Worm (Caenorhabditis elegans): Measurements from ENCODE around the gene M88.3.

DNA sequence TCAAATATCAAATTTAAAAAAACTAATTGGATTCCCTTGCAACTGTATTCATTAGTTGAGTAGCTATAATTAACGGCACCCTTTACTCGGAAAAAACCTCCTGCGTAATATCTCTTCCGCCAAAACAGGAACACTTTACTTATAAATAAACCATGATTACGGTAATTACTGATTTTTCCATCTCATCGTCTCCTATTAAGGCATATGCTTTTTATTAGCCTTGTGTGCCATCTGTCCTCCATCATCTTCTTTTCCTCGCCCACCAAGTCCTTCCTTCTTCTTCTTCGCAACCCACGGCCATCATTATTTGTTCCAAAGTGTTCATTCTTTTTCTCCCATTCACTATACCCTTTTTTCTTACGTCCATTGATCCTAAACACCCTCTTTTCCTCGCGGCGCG, 25.4 kb downstream of the M88.3 start:
- TF ChIP-seq nhr-237 (tag; optimal IDR thresholded peaks at IDR 0.05) (no peak), nhr-11 (tag; optimal IDR thresholded peaks at IDR 0.05) (no peak), pha-4 (GFP tag; IDR thresholded peaks at IDR 0.05) (no peak), pha-4 (tag; optimal IDR thresholded peaks at IDR 0.05) (no peak), tag-97 (GFP tag; IDR thresholded peaks at IDR 0.05) (no peak), fos-1 (tag; optimal IDR thresholded peaks at IDR 0.05) (no peak), mdl-1 (tag; optimal IDR thresholded peaks at IDR 0.05) (no peak), nhr-10 (tag; optimal IDR thresholded peaks at IDR 0.05) (no peak), unc-39 (tag; optimal IDR thresholded peaks at IDR 0.05) (no peak)
